Worm (Caenorhabditis elegans) whole organism, dauer: ENCODE data around the gene C16C8.7.
"Not testable (repeated sequence)": the region's sequence is repeated elsewhere in the genome, so short reads cannot be mapped to it uniquely, and the experiment has no call there.

Source experiments
- unc-62 ChIP-seq: sonication (generic microtip); optimal IDR thresholded peaks from 2 replicates; lab custom pipeline; 2017; ENCODE audit warnings: missing biosample characterization, missing genetic modification reagents, missing genetic modification characterization

Gene C16C8.7

ce11 chrII:3464580-3464979 is 4.6 kb upstream of the C16C8.7 start, which contains the start of gene C16C8.10:
C16C8.10 (minus strand) TSS chrII:3464680.
- TF ChIP-seq unc-62 (GFP tag; lab: Kevin White, UChicago), result not testable (repeated sequence)

ce11 chrII:3463097-3463496 is 3.1 kb upstream of the C16C8.7 start, which contains the start of gene C16C8.9:
C16C8.9 (minus strand) TSS chrII:3463197.
- no peak for TF ChIP-seq unc-62 (GFP tag; lab: Kevin White, UChicago)

ce11 chrII:3461586-3461985 is 1.6 kb upstream of the C16C8.7 start, which contains the start of gene C16C8.8:
C16C8.8 (minus strand) TSS chrII:3461686.
- no peak for TF ChIP-seq unc-62 (GFP tag; lab: Kevin White, UChicago)

ce11 chrII:3459199-3459598 is 749 bp downstream of the C16C8.7 start:
- TF ChIP-seq unc-62 (GFP tag; lab: Kevin White, UChicago), result no peak

ce11 chrII:3458209-3458608 is 1.7 kb downstream of the C16C8.7 start, which contains the start of the genes C16C8.26 and C16C8.19:
C16C8.26 (minus strand) TSS chrII:3458309.
C16C8.19 (plus strand) TSS chrII:3458487.
- no peak for TF ChIP-seq unc-62 (GFP tag; lab: Kevin White, UChicago)

- no peak for TF ChIP-seq unc-62 (GFP tag; lab: Kevin White, UChicago)
Observed at ce11 chrII:3453521-3453920, 6.4 kb downstream of the C16C8.7 start, which contains the start of gene C16C8.11. C16C8.11 (plus strand) TSS chrII:3453708.

- TF ChIP-seq unc-62 (GFP tag; lab: Kevin White, UChicago), result no peak
Observed at ce11 chrII:3452421-3452820, 7.5 kb downstream of the C16C8.7 start, which contains the start of gene C16C8.12. C16C8.12 (plus strand) TSS chrII:3452721.

- not testable (repeated sequence) for TF ChIP-seq unc-62 (GFP tag; lab: Kevin White, UChicago)
Observed at ce11 chrII:3449514-3449913, 10.4 kb downstream of the C16C8.7 start, which contains the start of gene C16C8.14. C16C8.14 (plus strand) TSS chrII:3449814.

- TF ChIP-seq unc-62 (GFP tag; lab: Kevin White, UChicago), result no peak
Observed at ce11 chrII:3448776-3449280, 11.1 kb downstream of the C16C8.7 start, which contains the start of gene C16C8.25. C16C8.25 (plus strand) TSS chrII:3449230.

- no peak for TF ChIP-seq unc-62 (GFP tag; lab: Kevin White, UChicago)
Observed at ce11 chrII:3447906-3448305, 12.0 kb downstream of the C16C8.7 start, which contains the start of gene C16C8.21. C16C8.21 (plus strand) TSS chrII:3448206.

ce11 chrII:3446647-3447046 is 13.3 kb downstream of the C16C8.7 start, which contains the start of the genes C16C8.20 and gldi-6:
C16C8.20 (plus strand) TSS chrII:3446947.
gldi-6 (plus strand) TSS chrII:3446947.
- TF ChIP-seq unc-62 (GFP tag; lab: Kevin White, UChicago), result no peak

ce11 chrII:3445285-3445806 is 14.6 kb downstream of the C16C8.7 start, which contains the start of the genes C16C8.5 and C16C8.16:
C16C8.5 (minus strand) TSS chrII:3445385.
C16C8.16 (plus strand) TSS chrII:3445756.
- no peak for TF ChIP-seq unc-62 (GFP tag; lab: Kevin White, UChicago)

ce11 chrII:3444280-3444679 is 15.7 kb downstream of the C16C8.7 start, which contains the start of gene C16C8.4:
C16C8.4 (minus strand) TSS chrII:3444380.
- TF ChIP-seq unc-62 (GFP tag; lab: Kevin White, UChicago), result no peak

- no peak for TF ChIP-seq unc-62 (GFP tag; lab: Kevin White, UChicago)
Observed at ce11 chrII:3443154-3443553, 16.8 kb downstream of the C16C8.7 start, which contains the start of gene C16C8.22. C16C8.22 (minus strand) TSS chrII:3443254.

ce11 chrII:3441377-3441776 is 18.6 kb downstream of the C16C8.7 start, which contains the start of gene C16C8.27:
C16C8.27 (plus strand) TSS chrII:3441677.
- no peak for TF ChIP-seq unc-62 (GFP tag; lab: Kevin White, UChicago)

ce11 chrII:3440641-3440926 is 19.4 kb downstream of the C16C8.7 start, which contains the start of gene C16C8.17:
C16C8.17 (plus strand) TSS chrII:3440827.
- no peak for TF ChIP-seq unc-62 (GFP tag; lab: Kevin White, UChicago)
